Worm (Caenorhabditis elegans): ENCODE results near the gene srh-206.

srh-206 gene

DNA sequence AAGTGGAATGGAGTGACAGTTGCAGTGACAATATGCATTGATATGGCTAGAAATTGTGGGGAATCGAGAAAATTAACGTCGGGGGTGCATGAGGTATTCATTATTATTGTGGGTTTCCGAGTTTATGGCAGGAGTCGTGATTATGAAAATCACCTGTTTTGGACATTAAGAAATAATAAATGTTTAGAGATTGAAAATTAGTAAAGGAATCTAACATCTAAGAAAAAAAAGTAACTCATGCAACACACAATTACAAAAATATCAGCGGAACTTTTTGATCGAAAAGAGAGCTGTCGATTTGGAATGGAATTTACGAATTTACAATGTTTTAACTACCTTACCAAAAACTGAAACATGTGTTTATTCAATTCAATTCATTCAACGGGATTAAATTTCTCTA lies at the start of gene srh-206:
srh-206 (minus strand) TSS at position 101 of the 400 bp plus-strand sequence.
- TF ChIP-seq him-1 (tag; optimal IDR thresholded peaks at IDR 0.05) (no peak), dao-5 (tag; optimal IDR thresholded peaks at IDR 0.05) (no peak), W03F9.2 (tag; optimal IDR thresholded peaks at IDR 0.05) (no peak)

- no peak for TF ChIP-seq dao-5 (tag; optimal IDR thresholded peaks at IDR 0.05)
- TF ChIP-seq him-1 (tag; optimal IDR thresholded peaks at IDR 0.05): no peak
- TF ChIP-seq W03F9.2 (tag; optimal IDR thresholded peaks at IDR 0.05): no peak
Measured at ce11 chrV:17001167-17001566, 46.5 kb upstream of the srh-206 start, which contains the start of gene sri-9. Gene sri-9, plus strand, starts transcription at chrV:17001467.

- TF ChIP-seq W03F9.2 (tag; optimal IDR thresholded peaks at IDR 0.05) (no peak), dao-5 (tag; optimal IDR thresholded peaks at IDR 0.05) (no peak), him-1 (tag; optimal IDR thresholded peaks at IDR 0.05) (no peak)
Measured at ce11 chrV:17000635-17001034, 46.0 kb upstream of the srh-206 start.

DNA sequence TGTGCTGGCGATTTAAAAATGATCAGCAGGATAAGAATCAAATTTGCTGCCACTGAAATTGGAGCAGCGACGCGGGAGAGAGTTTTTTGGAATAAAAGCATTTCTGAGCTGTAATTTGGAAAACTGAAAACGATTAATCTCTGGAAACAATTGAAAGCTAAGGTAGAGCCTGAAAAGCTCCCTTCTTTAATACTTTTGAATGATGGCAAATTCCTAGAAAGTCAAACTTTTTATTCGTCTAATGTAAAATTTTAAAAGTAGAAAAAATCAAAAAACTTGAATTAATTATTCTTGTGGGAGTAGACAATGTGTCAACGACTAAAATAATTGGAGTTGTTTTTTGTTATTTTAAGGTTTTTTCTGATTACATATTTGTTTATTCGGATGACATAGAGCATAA lies 45.5 kb upstream of the srh-206 start, which contains the start of gene str-217:
str-217 (minus strand) TSS at position 101 of the 400 bp plus-strand sequence.
- TF ChIP-seq W03F9.2 (tag; optimal IDR thresholded peaks at IDR 0.05) (no peak), him-1 (tag; optimal IDR thresholded peaks at IDR 0.05) (no peak), dao-5 (tag; optimal IDR thresholded peaks at IDR 0.05) (no peak)

DNA sequence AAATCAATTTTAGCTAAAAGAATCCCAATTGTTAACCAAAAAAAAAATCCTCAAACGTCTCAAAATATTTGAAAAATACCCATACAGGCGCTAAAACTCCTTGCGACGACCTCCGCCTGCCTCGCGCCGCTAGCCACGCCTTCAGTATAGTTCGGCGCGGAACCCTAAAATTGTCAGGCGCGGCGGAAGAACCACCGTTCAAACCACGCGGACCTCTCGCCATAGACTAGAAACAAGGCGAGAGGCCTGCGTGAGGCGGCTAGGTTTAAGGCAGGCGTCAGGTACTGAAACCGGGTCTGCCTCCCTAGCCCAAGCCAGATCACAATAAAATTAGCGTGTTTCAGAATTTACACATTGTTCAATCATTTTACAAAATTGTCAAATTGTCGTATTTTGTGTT lies 37.7 kb upstream of the srh-206 start:
- TF ChIP-seq W03F9.2 (tag; optimal IDR thresholded peaks at IDR 0.05): no peak
- no peak for TF ChIP-seq him-1 (tag; optimal IDR thresholded peaks at IDR 0.05)
- TF ChIP-seq dao-5 (tag; optimal IDR thresholded peaks at IDR 0.05): no peak

DNA sequence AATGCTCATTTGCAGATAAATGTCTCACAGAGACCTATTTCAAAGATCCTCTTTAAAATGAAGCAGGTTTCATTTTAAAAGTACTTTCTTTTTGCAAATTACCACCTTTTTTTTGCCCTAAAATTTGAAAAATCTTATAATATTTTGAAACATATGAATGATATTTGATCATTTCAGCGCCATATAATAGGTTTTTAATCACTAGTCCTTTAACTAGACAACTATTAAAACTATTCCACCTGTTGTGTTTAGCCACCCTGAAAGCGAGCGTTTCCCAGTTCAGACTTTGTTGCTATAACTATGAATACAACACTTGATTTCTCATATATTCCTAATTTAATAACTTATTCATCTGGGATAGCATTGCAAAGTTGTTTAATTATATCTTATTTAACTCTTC lies 37.1 kb upstream of the srh-206 start, which contains the start of gene srz-95:
srz-95 (plus strand) TSS at position 301 of the 400 bp plus-strand sequence.
- no peak for TF ChIP-seq him-1 (tag; optimal IDR thresholded peaks at IDR 0.05)
- no peak for TF ChIP-seq dao-5 (tag; optimal IDR thresholded peaks at IDR 0.05)
- no peak for TF ChIP-seq W03F9.2 (tag; optimal IDR thresholded peaks at IDR 0.05)

DNA sequence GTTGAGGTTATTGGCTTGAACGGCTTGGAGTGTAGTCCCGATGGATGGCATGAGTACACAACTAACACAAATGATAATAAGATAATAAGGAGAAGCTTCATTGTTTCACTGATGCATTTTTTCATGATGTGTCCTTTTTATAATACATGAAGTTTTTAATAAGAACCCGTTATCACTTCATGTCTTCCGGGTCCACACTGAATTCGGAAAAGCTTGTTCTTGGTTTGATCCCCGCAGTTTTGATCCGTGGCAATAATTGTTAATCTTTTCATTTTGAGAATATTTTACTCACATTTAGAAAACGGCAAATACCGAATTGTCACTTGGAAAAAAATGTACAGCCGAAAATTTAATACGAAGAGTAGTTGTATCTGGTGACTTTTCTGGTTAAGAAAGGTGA lies 33.9 kb upstream of the srh-206 start, which contains the start of gene Y102A5C.27:
Y102A5C.27 (minus strand) TSS at position 101 of the 400 bp plus-strand sequence.
- no peak for TF ChIP-seq dao-5 (tag; optimal IDR thresholded peaks at IDR 0.05)
- TF ChIP-seq him-1 (tag; optimal IDR thresholded peaks at IDR 0.05): no peak
- no peak for TF ChIP-seq W03F9.2 (tag; optimal IDR thresholded peaks at IDR 0.05)

ce11 chrV:16987783-16988182 lies 33.1 kb upstream of the srh-206 start:
- TF ChIP-seq W03F9.2 (tag; optimal IDR thresholded peaks at IDR 0.05): no peak

- TF ChIP-seq dao-5 (tag; optimal IDR thresholded peaks at IDR 0.05) (no peak), him-1 (tag; optimal IDR thresholded peaks at IDR 0.05) (no peak), W03F9.2 (tag; optimal IDR thresholded peaks at IDR 0.05) (no peak)
Measured at ce11 chrV:16987035-16987434, 32.4 kb upstream of the srh-206 start, which contains the start of gene Y102A5C.40. Gene Y102A5C.40, minus strand, starts transcription at chrV:16987135.

- no peak for TF ChIP-seq W03F9.2 (tag; optimal IDR thresholded peaks at IDR 0.05)
- no peak for TF ChIP-seq him-1 (tag; optimal IDR thresholded peaks at IDR 0.05)
- no peak for TF ChIP-seq dao-5 (tag; optimal IDR thresholded peaks at IDR 0.05)
Measured at ce11 chrV:16980368-16980767, 25.7 kb upstream of the srh-206 start, which contains the start of gene srz-54. Gene srz-54, plus strand, starts transcription at chrV:16980668.

- TF ChIP-seq him-1 (tag; optimal IDR thresholded peaks at IDR 0.05) (no peak), dao-5 (tag; optimal IDR thresholded peaks at IDR 0.05) (no peak), W03F9.2 (tag; optimal IDR thresholded peaks at IDR 0.05) (no peak)
Measured at ce11 chrV:16974919-16975318, 20.3 kb upstream of the srh-206 start, which contains the start of gene srx-54. Gene srx-54, plus strand, starts transcription at chrV:16975219.

DNA sequence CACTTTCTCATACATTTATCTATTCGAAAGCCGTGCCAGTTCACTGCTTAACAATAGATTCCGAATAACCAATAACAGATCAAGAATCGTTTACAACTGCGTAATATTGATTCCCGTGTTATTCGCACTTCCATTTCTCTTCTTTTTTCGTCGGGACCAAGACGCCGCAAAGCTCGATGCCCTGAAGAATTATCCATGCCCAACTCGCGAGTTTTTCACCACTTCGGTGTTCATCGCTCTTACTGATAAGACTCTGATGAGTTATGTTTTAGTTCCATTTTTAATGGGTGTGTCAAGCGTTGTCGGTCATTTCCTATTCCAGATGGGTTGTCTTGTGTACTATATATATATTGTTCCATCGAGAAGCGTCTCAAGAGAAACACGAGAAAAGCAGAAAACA lies 18.7 kb upstream of the srh-206 start:
- no peak for TF ChIP-seq him-1 (tag; optimal IDR thresholded peaks at IDR 0.05)
- TF ChIP-seq W03F9.2 (tag; optimal IDR thresholded peaks at IDR 0.05): no peak
- TF ChIP-seq dao-5 (tag; optimal IDR thresholded peaks at IDR 0.05): no peak

- no peak for TF ChIP-seq W03F9.2 (tag; optimal IDR thresholded peaks at IDR 0.05)
- no peak for TF ChIP-seq dao-5 (tag; optimal IDR thresholded peaks at IDR 0.05)
- TF ChIP-seq him-1 (tag; optimal IDR thresholded peaks at IDR 0.05): no peak
Measured at ce11 chrV:16972134-16972533, 17.5 kb upstream of the srh-206 start, which contains the start of gene srh-119. Gene srh-119, plus strand, starts transcription at chrV:16972434.

DNA sequence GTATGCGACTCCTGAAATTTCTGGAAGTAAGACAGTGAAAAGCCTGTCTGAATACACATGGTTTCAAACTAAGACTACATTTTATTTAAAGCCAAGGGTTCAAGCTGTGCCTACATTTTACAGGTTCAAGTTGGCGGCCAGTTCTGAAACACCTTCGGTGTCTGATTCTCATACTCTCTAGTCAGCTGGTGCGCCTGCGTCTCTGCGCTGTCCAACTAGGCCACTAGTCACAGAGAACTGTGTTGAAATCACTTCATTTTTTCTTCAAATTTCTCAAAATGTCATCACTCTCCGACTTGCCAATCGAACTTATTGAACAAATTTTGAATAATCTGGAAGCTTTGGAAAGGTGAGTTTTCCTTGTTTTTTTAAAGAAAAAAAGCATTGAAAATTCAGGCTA lies 12.0 kb upstream of the srh-206 start, which contains the start of gene fbxa-90:
fbxa-90 (plus strand) TSS at position 179 of the 400 bp plus-strand sequence.
- TF ChIP-seq W03F9.2 (tag; optimal IDR thresholded peaks at IDR 0.05) (no peak), him-1 (tag; optimal IDR thresholded peaks at IDR 0.05) (no peak), dao-5 (tag; optimal IDR thresholded peaks at IDR 0.05) (no peak)

ce11 chrV:16965655-16966054 lies 11.0 kb upstream of the srh-206 start, which contains the start of gene efl-1:
Gene efl-1, minus strand, starts transcription at chrV:16965675.
- TF ChIP-seq W03F9.2 (tag; optimal IDR thresholded peaks at IDR 0.05): peak; percentile 86
- no peak for TF ChIP-seq dao-5 (tag; optimal IDR thresholded peaks at IDR 0.05)

Data from whole organism, L4/young adult.